Worm (Caenorhabditis elegans): ENCODE results near the gene rdy-2.

rdy-2 gene

DNA sequence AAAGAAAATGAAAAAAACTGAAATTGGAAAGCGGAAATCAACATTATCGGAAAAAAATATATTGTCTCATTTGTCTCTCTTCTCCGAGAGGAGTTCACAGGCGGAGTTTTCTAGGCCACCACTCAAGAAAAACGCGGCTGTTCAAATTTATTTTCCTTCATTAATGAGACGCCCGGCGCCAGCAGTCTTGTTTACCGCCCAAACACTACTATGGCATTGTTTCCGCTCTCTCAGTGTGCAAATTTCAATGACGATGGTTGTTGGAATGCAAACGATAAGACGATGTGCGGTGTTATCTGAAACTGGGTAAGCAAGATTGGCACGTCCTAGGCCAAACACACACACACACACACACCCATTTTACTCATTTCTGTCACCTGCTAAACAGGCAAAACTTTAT is 44.0 kb downstream of the rdy-2 start, which contains the start of gene cav-2:
cav-2 (plus strand) TSS at position 359 of the 400 bp plus-strand sequence.
- TF ChIP-seq ama-1 (optimal IDR thresholded peaks at IDR 0.05) (no peak), ztf-11 (tag; optimal IDR thresholded peaks at IDR 0.05) (no peak), aly-2 (tag; optimal IDR thresholded peaks at IDR 0.05) (no peak), lin-11 (tag; optimal IDR thresholded peaks at IDR 0.05) (peak; percentile 34), Y55F3AM.14 (GFP tag; optimal IDR thresholded peaks at IDR 0.05) (no peak), mdl-1 (tag; optimal IDR thresholded peaks at IDR 0.05) (peak in 1 of 2 experiments; percentile 13), nhr-77 (tag; optimal IDR thresholded peaks at IDR 0.05) (no peak), zag-1 (tag; optimal IDR thresholded peaks at IDR 0.05) (no peak), nhr-237 (tag; optimal IDR thresholded peaks at IDR 0.05) (no peak), C34F6.9 (tag; optimal IDR thresholded peaks at IDR 0.05) (peak; percentile 82), lin-13 (GFP tag; optimal IDR thresholded peaks at IDR 0.05) (peak; percentile 64), mbf-1 (tag; optimal IDR thresholded peaks at IDR 0.05) (no peak), dmd-4 (tag; optimal IDR thresholded peaks at IDR 0.05) (no peak), sem-4 (tag; optimal IDR thresholded peaks at IDR 0.05) (peak; percentile 59), nhr-21 (tag; optimal IDR thresholded peaks at IDR 0.05) (peak; percentile 58), egl-27 (tag; optimal IDR thresholded peaks at IDR 0.05) (peak; percentile 36), ztf-1 (GFP tag; conservative IDR thresholded peaks at IDR 0.05) (no peak), ZK546.5 (tag; optimal IDR thresholded peaks at IDR 0.05) (no peak), unc-55 (GFP tag; optimal IDR thresholded peaks at IDR 0.05) (peak; percentile 92), snpc-4 (tag; optimal IDR thresholded peaks at IDR 0.05) (peak; percentile 62), mab-5 (tag; optimal IDR thresholded peaks at IDR 0.05) (peak; percentile 73), ztf-4 (tag; optimal IDR thresholded peaks at IDR 0.05) (no peak), lsy-2 (tag; optimal IDR thresholded peaks at IDR 0.05) (peak; percentile 58 to 83), gmeb-1 (tag; optimal IDR thresholded peaks at IDR 0.05) (peak; percentile 96), blmp-1 (tag; optimal IDR thresholded peaks at IDR 0.05; ENCODE audit: insufficient read depth) (no peak), skn-1 (tag; optimal IDR thresholded peaks at IDR 0.05) (no peak), lin-39 (tag; optimal IDR thresholded peaks at IDR 0.05) (no peak), unc-39 (tag; optimal IDR thresholded peaks at IDR 0.05) (no peak), elt-3 (tag; optimal IDR thresholded peaks at IDR 0.05) (no peak), nhr-25 (tag; optimal IDR thresholded peaks at IDR 0.05) (peak; percentile 72), crh-2 (tag; optimal IDR thresholded peaks at IDR 0.05) (peak; percentile 84), nhr-11 (tag; optimal IDR thresholded peaks at IDR 0.05) (no peak), elt-1 (tag; optimal IDR thresholded peaks at IDR 0.05) (no peak), nhr-23 (tag; optimal IDR thresholded peaks at IDR 0.05) (no peak), sma-9 (GFP tag; optimal IDR thresholded peaks at IDR 0.05) (peak; percentile 85), sma-9 (tag; optimal IDR thresholded peaks at IDR 0.05) (no peak), nhr-10 (tag; optimal IDR thresholded peaks at IDR 0.05) (no peak), alr-1 (tag; optimal IDR thresholded peaks at IDR 0.05) (no peak), sma-3 (GFP tag; optimal IDR thresholded peaks at IDR 0.05) (peak; percentile 83), nhr-12 (tag; optimal IDR thresholded peaks at IDR 0.05) (no peak), peb-1 (tag; optimal IDR thresholded peaks at IDR 0.05) (no peak), R02D3.7 (tag; optimal IDR thresholded peaks at IDR 0.05) (no peak), fos-1 (tag; optimal IDR thresholded peaks at IDR 0.05) (peak; percentile 87), ceh-16 (tag; optimal IDR thresholded peaks at IDR 0.05) (no peak), F13H6.1 (tag; optimal IDR thresholded peaks at IDR 0.05) (peak; percentile 81), ceh-82 (tag; optimal IDR thresholded peaks at IDR 0.05) (no peak), unc-62 (GFP tag; optimal IDR thresholded peaks at IDR 0.05) (no peak), nhr-129 (tag; optimal IDR thresholded peaks at IDR 0.05) (peak; percentile 48), nhr-6 (tag; optimal IDR thresholded peaks at IDR 0.05) (no peak)
